Worm (Caenorhabditis elegans) whole organism, dauer: ENCODE results near the gene C18F10.7.

Source experiments
- unc-62 ChIP-seq: sonication (generic microtip); optimal IDR thresholded peaks from 2 replicates; lab custom pipeline; 2017; ENCODE audit warnings: missing biosample characterization, missing genetic modification reagents, missing genetic modification characterization

C18F10.7 gene

ce11 chrIII:6278301-6278827 lies at the start of gene C18F10.7:
Gene C18F10.7 (minus strand): TSS chrIII:6278351.
- no peak for TF ChIP-seq unc-62

ce11 chrIII:6324139-6324538 lies 46.0 kb upstream of the C18F10.7 start, which contains the start of gene C56G2.5:
Gene C56G2.5 (minus strand): TSS chrIII:6324239.
- no peak for TF ChIP-seq unc-62

- no peak for TF ChIP-seq unc-62
Measured at ce11 chrIII:6317345-6317744, 39.2 kb upstream of the C18F10.7 start.

ce11 chrIII:6316795-6317194 lies 38.6 kb upstream of the C18F10.7 start:
- TF ChIP-seq unc-62, result no peak

- no peak for TF ChIP-seq unc-62
Measured at ce11 chrIII:6315515-6315914, 37.4 kb upstream of the C18F10.7 start.

ce11 chrIII:6312244-6312643 lies 34.1 kb upstream of the C18F10.7 start:
- TF ChIP-seq unc-62, result no peak

- no peak for TF ChIP-seq unc-62
Measured at ce11 chrIII:6311452-6311851, 33.3 kb upstream of the C18F10.7 start.

- TF ChIP-seq unc-62, result no peak
Measured at ce11 chrIII:6310352-6310751, 32.2 kb upstream of the C18F10.7 start.

- TF ChIP-seq unc-62, result no peak
Measured at ce11 chrIII:6309066-6309465, 30.9 kb upstream of the C18F10.7 start, which contains the start of gene gar-2. Gene gar-2 (plus strand): TSS chrIII:6309366.

ce11 chrIII:6307832-6308231 lies 29.7 kb upstream of the C18F10.7 start:
- TF ChIP-seq unc-62, result no peak

ce11 chrIII:6303787-6304186 lies 25.6 kb upstream of the C18F10.7 start:
- TF ChIP-seq unc-62, result no peak

- no peak for TF ChIP-seq unc-62
Measured at ce11 chrIII:6303114-6303647, 25.0 kb upstream of the C18F10.7 start, which contains the start of gene F47D12.9. Gene F47D12.9 (minus strand): TSS chrIII:6303380.

- TF ChIP-seq unc-62, result no peak
Measured at ce11 chrIII:6300297-6300696, 22.1 kb upstream of the C18F10.7 start.

ce11 chrIII:6298131-6298530 lies 20.0 kb upstream of the C18F10.7 start, which contains the start of gene F47D12.3:
Gene F47D12.3 (plus strand): TSS chrIII:6298461.
- no peak for TF ChIP-seq unc-62

- no peak for TF ChIP-seq unc-62
Measured at ce11 chrIII:6297599-6297998, 19.4 kb upstream of the C18F10.7 start.

ce11 chrIII:6295972-6296700 lies 18.0 kb upstream of the C18F10.7 start, which contains the start of gene F47D12.7:
Gene F47D12.7 (minus strand): TSS chrIII:6296022.
- TF ChIP-seq unc-62, result no peak

- no peak for TF ChIP-seq unc-62
Measured at ce11 chrIII:6290469-6291182, 12.5 kb upstream of the C18F10.7 start.
